Fruit fly (Drosophila melanogaster) whole organism: Measurements from ENCODE around the gene Zip99C.

Source experiments
- EcR ChIP-seq, 2 experiments: fragments of >200 bp; optimal IDR thresholded peaks; 2 replicates each; lab custom pipeline; 2017; ENCODE audit warnings: missing biosample characterization in 2 of 2, missing genetic modification characterization in 2 of 2, missing genetic modification reagents in 2 of 2
- pan ChIP-seq: fragments of >200 bp; optimal IDR thresholded peaks from 2 replicates; lab custom pipeline; 2017
- psq ChIP-seq: fragments of >200 bp; optimal IDR thresholded peaks from 2 replicates; lab custom pipeline; 2017
- usp ChIP-seq: fragments of >200 bp; optimal IDR thresholded peaks from 2 replicates; lab custom pipeline; 2017; ENCODE audit warnings: missing biosample characterization, missing genetic modification characterization, mixed read lengths

dm6 chr3R:29868676-29869349, at the start of gene Zip99C:
- TF ChIP-seq usp (GFP tag; lab: Kevin White, UChicago), result no peak
- TF ChIP-seq pan (lab: Kevin White, UChicago), result no peak
- no peak for TF ChIP-seq psq (lab: Kevin White, UChicago)
- TF ChIP-seq EcR (GFP tag; optimal IDR thresholded peaks at IDR 0.05; lab: Kevin White, UChicago), result no peak
